Fruit fly (Drosophila melanogaster): Measurements from ENCODE around the gene Dd.

DNA sequence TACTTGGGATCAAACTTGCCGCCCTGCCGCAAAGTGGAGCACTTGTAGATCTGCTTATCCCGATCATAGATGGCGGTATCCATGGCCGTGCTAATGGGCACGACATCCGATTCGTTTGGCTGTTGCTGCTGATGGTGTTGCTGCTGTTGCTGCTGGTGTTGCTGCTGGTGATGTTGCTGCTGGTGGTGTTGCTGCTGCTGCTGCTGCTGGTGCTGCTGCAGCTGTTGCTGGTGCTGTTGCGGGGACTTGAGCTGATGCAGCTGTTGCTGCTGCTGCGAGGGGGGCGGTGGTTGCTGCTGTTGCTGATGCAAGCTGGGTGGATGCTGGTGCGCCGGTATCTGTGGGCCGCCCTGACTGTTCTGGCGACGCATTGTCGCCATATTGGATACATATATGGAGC, 9.3 kb upstream of the Dd start:
- no peak for TF ChIP-seq topi (GFP tag; optimal IDR thresholded peaks at IDR 0.05)
- TF ChIP-seq Ets96B (tag; optimal IDR thresholded peaks at IDR 0.05) = no peak
- TF ChIP-seq Lpt (GFP tag; optimal IDR thresholded peaks at IDR 0.05) = no peak
- no peak for TF ChIP-seq Ets21C (GFP tag; optimal IDR thresholded peaks at IDR 0.05)
- no peak for TF ChIP-seq Hr39 (GFP tag; optimal IDR thresholded peaks at IDR 0.05)
- TF ChIP-seq esn (GFP tag; optimal IDR thresholded peaks at IDR 0.05) = no peak
- TF ChIP-seq CG11294 (GFP tag; IDR thresholded peaks at IDR 0.05) = no peak
- TF ChIP-seq Sox15 (GFP tag; optimal IDR thresholded peaks at IDR 0.05) = no peak
- TF ChIP-seq fkh (GFP tag; optimal IDR thresholded peaks at IDR 0.05) = no peak
- TF ChIP-seq Gug (GFP tag; IDR thresholded peaks at IDR 0.05) = no peak
- no peak for TF ChIP-seq Smox (GFP tag; optimal IDR thresholded peaks at IDR 0.05)
- no peak for TF ChIP-seq CG31627 (GFP tag; optimal IDR thresholded peaks at IDR 0.05)
- no peak for TF ChIP-seq CG3032 (tag; optimal IDR thresholded peaks at IDR 0.05)
- no peak for TF ChIP-seq salr (GFP tag; optimal IDR thresholded peaks at IDR 0.05)
